Worm (Caenorhabditis elegans) whole organism, L2 larva: ENCODE data around the gene F35E8.2.

Experiments
- alr-1 ChIP-seq: fragments of 150-350 bp; optimal IDR thresholded peaks from 2 replicates; lab custom pipeline; 2014; ENCODE audit warnings: missing biosample characterization, missing genetic modification characterization
- gmeb-1 ChIP-seq: fragments of 150-350 bp; optimal IDR thresholded peaks from 2 replicates; lab custom pipeline; 2014; ENCODE audit warnings: missing biosample characterization, missing genetic modification characterization
- lin-39 ChIP-seq: fragments of 150-350 bp; optimal IDR thresholded peaks from 2 replicates; lab custom pipeline; 2014; ENCODE audit warnings: missing biosample characterization, missing genetic modification reagents, missing genetic modification characterization

ce11 chrV:15862599-15862998, 42.9 kb upstream of the F35E8.2 start, which contains the start of gene srz-12:
- TF ChIP-seq alr-1 (tag; lab: Kevin White, UChicago): no peak
- TF ChIP-seq gmeb-1 (tag; lab: Kevin White, UChicago): no peak
- no peak for TF ChIP-seq lin-39
